Fruit fly (Drosophila melanogaster): ENCODE data around the gene Aldh7A1.

The Aldh7A1 gene

dm6 chr3L:19231608-19232007 is 37.1 kb downstream of the Aldh7A1 start:
- no peak for TF ChIP-seq noc (tag; optimal IDR thresholded peaks at IDR 0.05)

dm6 chr3L:19230801-19231547 is 37.7 kb downstream of the Aldh7A1 start:
- TF ChIP-seq noc (tag; optimal IDR thresholded peaks at IDR 0.05), result no peak

- TF ChIP-seq noc (tag; optimal IDR thresholded peaks at IDR 0.05), result no peak
These were observed 39.2 kb downstream of the Aldh7A1 start for dm6 chr3L:19229491-19229890.

dm6 chr3L:19228857-19229398 is 39.8 kb downstream of the Aldh7A1 start:
- TF ChIP-seq noc (tag; optimal IDR thresholded peaks at IDR 0.05), result no peak

- no peak for TF ChIP-seq noc (tag; optimal IDR thresholded peaks at IDR 0.05)
These were observed 40.3 kb downstream of the Aldh7A1 start for dm6 chr3L:19228371-19228817.

- no peak for TF ChIP-seq noc (tag; optimal IDR thresholded peaks at IDR 0.05)
These were observed 43.0 kb downstream of the Aldh7A1 start for dm6 chr3L:19225687-19226086.

dm6 chr3L:19221455-19221854 is 47.3 kb downstream of the Aldh7A1 start:
- no peak for TF ChIP-seq noc (tag; optimal IDR thresholded peaks at IDR 0.05)

Measured in whole organism, larva.